Worm (Caenorhabditis elegans) whole organism, young adult: ENCODE data around the gene nmad-1.

Experiments used
- F10E7.11 ChIP-seq: sonication (generic microtip); optimal IDR thresholded peaks from 2 replicates; lab custom pipeline; 2017; ENCODE audit warnings: mild to moderate bottlenecking, missing genetic modification characterization, moderate library complexity, missing compliant biosample characterization
- F57A8.1 ChIP-seq: fragments of 200-800 bp; sonication (Bioruptor generic); optimal IDR thresholded peaks from 2 replicates; lab custom pipeline; 2018; ENCODE audit warnings: mild to moderate bottlenecking, missing genetic modification characterization, moderate library complexity, missing compliant biosample characterization
- F57C9.4 ChIP-seq: sonication (generic microtip); optimal IDR thresholded peaks from 2 replicates; lab custom pipeline; 2017; ENCODE audit warnings: mild to moderate bottlenecking, missing genetic modification characterization, missing compliant biosample characterization
- T26A5.8 ChIP-seq: sonication (generic microtip); optimal IDR thresholded peaks from 2 replicates; lab custom pipeline; 2016; ENCODE audit warnings: missing genetic modification characterization, missing compliant biosample characterization
- Y53G8AR.9 ChIP-seq: fragments of 200-800 bp; sonication (Bioruptor generic); conservative IDR thresholded peaks from 2 replicates; pipeline ENCODE4 v1.3.6; 2022; ENCODE audit warnings: missing genetic modification reagents, missing genetic modification characterization, missing compliant biosample characterization
- Y56A3A.18 ChIP-seq: fragments of 200-800 bp; sonication (Bioruptor generic); IDR thresholded peaks from 2 replicates; pipeline ENCODE4 v1.3.6; 2022; ENCODE audit warnings: missing genetic modification reagents, missing genetic modification characterization, missing compliant biosample characterization
- Y79H2A.3 ChIP-seq: fragments of 200-800 bp; sonication (Bioruptor generic); conservative IDR thresholded peaks from 2 replicates; pipeline ENCODE4 v1.3.6; 2022; ENCODE audit warnings: missing genetic modification reagents, missing genetic modification characterization, missing compliant biosample characterization
- akir-1 ChIP-seq: fragments of 200-800 bp; sonication (Bioruptor generic); optimal IDR thresholded peaks from 2 replicates; lab custom pipeline; 2018; ENCODE audit warnings: mild to moderate bottlenecking, missing genetic modification characterization, moderate library complexity, missing compliant biosample characterization
- ama-1 ChIP-seq, 3 experiments: fragments of 150-350 bp in 1 of 3; sonication (generic microtip) in 2 of 3; optimal IDR thresholded peaks; 2 replicates each; lab custom pipeline; 2014 to 2018; ENCODE audit warnings: missing biosample characterization in 2 of 3, missing genetic modification characterization in 2 of 3, missing genetic modification reagents in 2 of 3
- aptf-2 ChIP-seq: fragments of 200-800 bp; sonication (Bioruptor generic); conservative IDR thresholded peaks from 2 replicates; pipeline ENCODE4 v1.3.6; 2022; ENCODE audit warnings: missing genetic modification reagents, missing genetic modification characterization, missing compliant biosample characterization
- attf-6 ChIP-seq: fragments of 200-800 bp; sonication (Bioruptor generic); IDR thresholded peaks from 2 replicates; pipeline ENCODE4 v1.3.6; 2022; ENCODE audit warnings: missing genetic modification reagents, missing genetic modification characterization, missing compliant biosample characterization
- bed-1 ChIP-seq: fragments of 200-800 bp; sonication (Bioruptor generic); IDR thresholded peaks from 2 replicates; pipeline ENCODE4 v1.3.6; 2022; ENCODE audit warnings: missing genetic modification reagents, missing genetic modification characterization, missing compliant biosample characterization
- ceh-27 ChIP-seq: fragments of 200-800 bp; sonication (Bioruptor generic); optimal IDR thresholded peaks from 2 replicates; lab custom pipeline; 2018; ENCODE audit warnings: mild to moderate bottlenecking, missing genetic modification characterization, moderate library complexity, missing compliant biosample characterization
- ceh-79 ChIP-seq: sonication (generic microtip); optimal IDR thresholded peaks from 2 replicates; lab custom pipeline; 2017; ENCODE audit warnings: mild to moderate bottlenecking, missing genetic modification characterization, missing compliant biosample characterization
- chd-7 ChIP-seq: sonication (generic microtip); optimal IDR thresholded peaks from 2 replicates; lab custom pipeline; 2016; ENCODE audit warnings: mild to moderate bottlenecking, missing genetic modification characterization, moderate library complexity, missing compliant biosample characterization
- dox-1 ChIP-seq: fragments of 200-800 bp; sonication (Bioruptor generic); IDR thresholded peaks from 2 replicates; pipeline ENCODE4 v1.3.6; 2022; ENCODE audit warnings: missing genetic modification reagents, missing genetic modification characterization, missing compliant biosample characterization
- dpff-1 ChIP-seq: sonication (generic microtip); optimal IDR thresholded peaks from 2 replicates; lab custom pipeline; 2017; ENCODE audit warnings: mild to moderate bottlenecking, missing genetic modification characterization, missing compliant biosample characterization
- egl-44 ChIP-seq: fragments of 200-800 bp; sonication (Bioruptor generic); IDR thresholded peaks from 2 replicates; pipeline ENCODE4 v1.3.6; 2022; ENCODE audit warnings: missing genetic modification reagents, missing genetic modification characterization, missing compliant biosample characterization
- ets-4 ChIP-seq: fragments of 200-800 bp; sonication (Bioruptor generic); optimal IDR thresholded peaks from 2 replicates; lab custom pipeline; 2018; ENCODE audit warnings: mild to moderate bottlenecking, missing genetic modification characterization, missing compliant biosample characterization
- gei-17 ChIP-seq: fragments of 200-800 bp; sonication (Bioruptor generic); optimal IDR thresholded peaks from 2 replicates; lab custom pipeline; 2018; ENCODE audit warnings: mild to moderate bottlenecking, missing genetic modification characterization, missing compliant biosample characterization
- hmg-1.2 ChIP-seq: fragments of 200-800 bp; sonication (Bioruptor generic); IDR thresholded peaks from 2 replicates; pipeline ENCODE4 v1.3.6; 2022; ENCODE audit warnings: missing genetic modification reagents, missing genetic modification characterization, missing compliant biosample characterization
- hmg-20 ChIP-seq: fragments of 200-800 bp; sonication (Bioruptor generic); IDR thresholded peaks from 2 replicates; pipeline ENCODE4 v1.3.6; 2022; ENCODE audit warnings: missing genetic modification reagents, missing genetic modification characterization, missing compliant biosample characterization
- hrde-1 ChIP-seq: sonication (generic microtip); optimal IDR thresholded peaks from 2 replicates; lab custom pipeline; 2016; ENCODE audit warnings: missing genetic modification characterization, mild to moderate bottlenecking, missing compliant biosample characterization, moderate library complexity, missing genotype, missing genetic modification reagents, borderline replicate concordance
- let-607 ChIP-seq, 2 experiments: fragments of 200-800 bp in 1 of 2; sonication (Bioruptor generic) in 1 of 2; sonication (generic microtip) in 1 of 2; optimal IDR thresholded peaks; 2 replicates each; lab custom pipeline; 2016 to 2018; ENCODE audit warnings: mild to moderate bottlenecking in 2 of 2, missing compliant biosample characterization in 2 of 2, missing genetic modification characterization in 2 of 2, moderate library complexity in 2 of 2, missing genotype in 1 of 2
- lin-26 ChIP-seq: fragments of 200-800 bp; sonication (Bioruptor generic); IDR thresholded peaks from 2 replicates; pipeline ENCODE4 v1.3.6; 2022; ENCODE audit warnings: missing genetic modification reagents, missing genetic modification characterization, missing compliant biosample characterization
- lin-54 ChIP-seq: fragments of 200-800 bp; sonication (Bioruptor generic); optimal IDR thresholded peaks from 2 replicates; lab custom pipeline; 2018; ENCODE audit warnings: mild to moderate bottlenecking, missing genetic modification characterization, missing compliant biosample characterization
- madf-3 ChIP-seq: fragments of 200-800 bp; sonication (Bioruptor generic); IDR thresholded peaks from 2 replicates; pipeline ENCODE4 v1.3.6; 2022; ENCODE audit warnings: missing genetic modification reagents, missing genetic modification characterization, missing compliant biosample characterization
- mes-4 ChIP-seq: sonication (generic microtip); optimal IDR thresholded peaks from 2 replicates; lab custom pipeline; 2016; ENCODE audit warnings: missing genotype, missing genetic modification characterization, missing compliant biosample characterization
- mxl-1 ChIP-seq: sonication (generic microtip); optimal IDR thresholded peaks from 2 replicates; lab custom pipeline; 2016; ENCODE audit warnings: missing genetic modification characterization, missing compliant biosample characterization
- nfya-1 ChIP-seq: sonication (generic microtip); optimal IDR thresholded peaks from 2 replicates; lab custom pipeline; 2017; ENCODE audit warnings: antibody characterized with exemption, missing compliant biosample characterization, missing genetic modification characterization, borderline replicate concordance; ENCODE audit not compliant: insufficient read depth
- nfya-2 ChIP-seq: fragments of 200-800 bp; sonication (Bioruptor generic); IDR thresholded peaks from 2 replicates; pipeline ENCODE4 v1.3.6; 2022; ENCODE audit warnings: missing genetic modification reagents, missing genetic modification characterization, missing compliant biosample characterization
- nfyb-1 ChIP-seq: fragments of 200-800 bp; sonication (Bioruptor generic); IDR thresholded peaks from 2 replicates; pipeline ENCODE4 v1.3.6; 2022; ENCODE audit warnings: missing genetic modification reagents, missing genetic modification characterization, missing compliant biosample characterization
- nhr-179 ChIP-seq: sonication (generic microtip); optimal IDR thresholded peaks from 2 replicates; lab custom pipeline; 2016; ENCODE audit warnings: mild to moderate bottlenecking, missing genetic modification characterization, missing compliant biosample characterization
- nhr-27 ChIP-seq: fragments of 200-800 bp; sonication (Bioruptor generic); optimal IDR thresholded peaks from 2 replicates; lab custom pipeline; 2018; ENCODE audit warnings: mild to moderate bottlenecking, missing genetic modification characterization, moderate library complexity, missing compliant biosample characterization
- nhr-80 ChIP-seq: sonication (generic microtip); optimal IDR thresholded peaks from 2 replicates; lab custom pipeline; 2016; ENCODE audit warnings: missing genetic modification characterization, missing compliant biosample characterization
- snpc-1.1 ChIP-seq: sonication (generic microtip); optimal IDR thresholded peaks from 2 replicates; lab custom pipeline; 2017; ENCODE audit warnings: missing genetic modification characterization, mild to moderate bottlenecking, missing compliant biosample characterization, antibody characterized with exemption, moderate library complexity, missing genotype, missing genetic modification reagents; ENCODE audit not compliant: insufficient read depth
- snpc-3.4 ChIP-seq: sonication (generic microtip); optimal IDR thresholded peaks from 2 replicates; lab custom pipeline; 2017; ENCODE audit warnings: missing genetic modification characterization, mild to moderate bottlenecking, missing compliant biosample characterization, antibody characterized with exemption, moderate library complexity, missing genotype, missing genetic modification reagents
- tbx-9 ChIP-seq: sonication (generic microtip); optimal IDR thresholded peaks from 2 replicates; lab custom pipeline; 2016; ENCODE audit warnings: borderline replicate concordance, missing genetic modification characterization, inconsistent platforms, missing compliant biosample characterization
- xnd-1 ChIP-seq: sonication (generic microtip); optimal IDR thresholded peaks from 2 replicates; lab custom pipeline; 2016; ENCODE audit warnings: missing genotype, missing genetic modification reagents, missing genetic modification characterization, missing compliant biosample characterization
- zfh-2 ChIP-seq: fragments of 200-800 bp; sonication (Bioruptor generic); conservative IDR thresholded peaks from 2 replicates; pipeline ENCODE4 v1.3.6; 2022; ENCODE audit warnings: missing genetic modification reagents, missing genetic modification characterization, missing compliant biosample characterization
- ztf-22 ChIP-seq: fragments of 200-800 bp; sonication (Bioruptor generic); optimal IDR thresholded peaks from 2 replicates; lab custom pipeline; 2018; ENCODE audit warnings: mild to moderate bottlenecking, missing genetic modification characterization, moderate library complexity, missing compliant biosample characterization
- ztf-28 ChIP-seq: fragments of 200-800 bp; sonication (Bioruptor generic); IDR thresholded peaks from 2 replicates; pipeline ENCODE4 v1.3.6; 2022; ENCODE audit warnings: missing genetic modification reagents, missing genetic modification characterization, missing compliant biosample characterization

The nmad-1 gene

ce11 chrIII:5599958-5600357 is 45.2 kb upstream of the nmad-1 start, which contains the start of gene wdr-37:
Gene wdr-37 (minus strand): TSS chrIII:5600058.
- TF ChIP-seq dox-1 (GFP tag; lab: Robert Waterston, UW) (no peak), Y79H2A.3 (GFP tag; lab: Robert Waterston, UW) (no peak), aptf-2 (no peak), ets-4 (no peak), ama-1 (optimal IDR thresholded peaks at IDR 0.05; lab: Kevin White, UChicago) (no peak), ama-1 (GFP tag; optimal IDR thresholded peaks at IDR 0.05; lab: Kevin White, UChicago) (no peak), nhr-179 (tag; lab: Kevin White, UChicago) (no peak), nhr-80 (tag; lab: Kevin White, UChicago) (no peak), bed-1 (no peak), T26A5.8 (tag; lab: Kevin White, UChicago) (no peak), ztf-22 (GFP tag; lab: Kevin White, UChicago) (no peak), zfh-2 (GFP tag; lab: Robert Waterston, UW) (no peak), let-607 (tag; optimal IDR thresholded peaks at IDR 0.05; lab: Kevin White, UChicago) (no peak)

- TF ChIP-seq F10E7.11 (tag; lab: Kevin White, UChicago) (no peak), nhr-80 (tag; lab: Kevin White, UChicago) (no peak), lin-26 (GFP tag; lab: Robert Waterston, UW) (no peak), dpff-1 (tag; lab: Kevin White, UChicago) (no peak), egl-44 (GFP tag; lab: Robert Waterston, UW) (no peak), T26A5.8 (tag; lab: Kevin White, UChicago) (no peak), ztf-28 (GFP tag; lab: Robert Waterston, UW) (no peak), nfya-2 (no peak), nhr-27 (tag; lab: Kevin White, UChicago) (no peak)
Observed at ce11 chrIII:5595445-5595844, 40.7 kb upstream of the nmad-1 start, which contains the start of gene ced-6. Gene ced-6 (plus strand): TSS chrIII:5595771.

ce11 chrIII:5594350-5594749 is 39.6 kb upstream of the nmad-1 start:
- TF ChIP-seq attf-6 (GFP tag; lab: Robert Waterston, UW) (no peak), mes-4 (tag; lab: Kevin White, UChicago) (no peak), ama-1 (optimal IDR thresholded peaks at IDR 0.05; lab: Kevin White, UChicago) (peak; percentile 48), ama-1 (GFP tag; optimal IDR thresholded peaks at IDR 0.05; lab: Kevin White, UChicago) (no peak), dox-1 (GFP tag; lab: Robert Waterston, UW) (0 out of 2 replicates have a peak, but pooled peaks have one; percentile 4), snpc-1.1 (tag; lab: Kevin White, UChicago) (no peak), hmg-20 (GFP tag; lab: Robert Waterston, UW) (no peak), F57C9.4 (no peak), ceh-27 (GFP tag; lab: Kevin White, UChicago) (no peak), hrde-1 (tag; lab: Kevin White, UChicago) (peak; percentile 38), chd-7 (tag; lab: Kevin White, UChicago) (no peak), madf-3 (GFP tag; lab: Robert Waterston, UW) (peak; percentile 52; the same call in 1 of the 2 replicates), dpff-1 (tag; lab: Kevin White, UChicago) (no peak), xnd-1 (tag; lab: Kevin White, UChicago) (no peak), hmg-1.2 (GFP tag; lab: Robert Waterston, UW) (peak; percentile 33; the same call in 1 of the 2 replicates), Y56A3A.18 (0 out of 2 replicates have a peak, but pooled peaks have one; percentile 35)

- TF ChIP-seq nfyb-1 (GFP tag; lab: Robert Waterston, UW), result no peak
- TF ChIP-seq lin-54, result peak; percentile 64
- no peak for TF ChIP-seq ceh-79
- TF ChIP-seq attf-6 (GFP tag; lab: Robert Waterston, UW), result no peak
- TF ChIP-seq F57A8.1 (GFP tag; lab: Kevin White, UChicago), result no peak
- TF ChIP-seq gei-17, result no peak
- TF ChIP-seq chd-7 (tag; lab: Kevin White, UChicago), result no peak
- TF ChIP-seq Y53G8AR.9 (GFP tag; lab: Robert Waterston, UW), result no peak
- TF ChIP-seq mxl-1, result no peak
- TF ChIP-seq nfya-1 (tag; lab: Kevin White, UChicago), result no peak
- TF ChIP-seq akir-1 (GFP tag; lab: Kevin White, UChicago), result no peak
- TF ChIP-seq tbx-9 (tag; lab: Kevin White, UChicago), result no peak
- peak; percentile 56 for TF ChIP-seq snpc-3.4 (tag; lab: Kevin White, UChicago)
Observed at ce11 chrIII:5591668-5592149, 37.0 kb upstream of the nmad-1 start, which contains the start of the genes ddx-15 and ucr-1. Gene ddx-15 (minus strand): TSS chrIII:5591718. Gene ucr-1 (plus strand): TSS chrIII:5592135.
